Fruit fly (Drosophila melanogaster) whole organism, embryonic: ENCODE data around the gene Ublcp1.

Experiments
- Atf-2 ChIP-seq: fragments of 200-800 bp; sonication (Bioruptor generic); optimal IDR thresholded peaks from 2 replicates; lab custom pipeline; 2016; ENCODE audit warnings: missing biosample characterization, missing genetic modification characterization
- CG10959 ChIP-seq: fragments of 200-800 bp; sonication (Bioruptor generic); IDR thresholded peaks from 2 replicates; pipeline ENCODE4 v1.3.6; 2022; ENCODE audit warnings: missing biosample characterization, missing genetic modification characterization
- CG12155 ChIP-seq: fragments of 200-800 bp; sonication (Bioruptor generic); optimal IDR thresholded peaks from 3 replicates; lab custom pipeline; 2016; ENCODE audit warnings: missing biosample characterization, missing genetic modification characterization
- CG12744 ChIP-seq: fragments of 200-800 bp; sonication (Bioruptor generic); optimal IDR thresholded peaks from 2 replicates; lab custom pipeline; 2016; ENCODE audit warnings: missing biosample characterization, missing genetic modification characterization
- CG13296 ChIP-seq: fragments of 200-800 bp; sonication (Bioruptor generic); optimal IDR thresholded peaks from 3 replicates; lab custom pipeline; 2018; ENCODE audit warnings: missing biosample characterization, mild to moderate bottlenecking, missing genetic modification characterization
- CG13775 ChIP-seq: fragments of 200-800 bp; sonication (Bioruptor generic); optimal IDR thresholded peaks from 3 replicates; lab custom pipeline; 2017; ENCODE audit warnings: missing biosample characterization, mild to moderate bottlenecking, missing genetic modification characterization
- CG15514 ChIP-seq: fragments of 200-800 bp; sonication (Bioruptor generic); optimal IDR thresholded peaks from 3 replicates; lab custom pipeline; 2017; ENCODE audit warnings: missing biosample characterization, missing genetic modification characterization, mild to moderate bottlenecking, moderate library complexity, missing genetic modification reagents
- CG16863 ChIP-seq: fragments of 200-800 bp; sonication (Bioruptor generic); optimal IDR thresholded peaks from 3 replicates; lab custom pipeline; 2016; ENCODE audit warnings: missing biosample characterization, missing genetic modification characterization
- CG18476 ChIP-seq: fragments of 200-800 bp; sonication (Bioruptor generic); optimal IDR thresholded peaks from 2 replicates; lab custom pipeline; 2016; ENCODE audit warnings: missing biosample characterization, mild to moderate bottlenecking, missing genetic modification characterization
- CG18764 ChIP-seq: fragments of 200-800 bp; sonication (Bioruptor generic); optimal IDR thresholded peaks from 3 replicates; lab custom pipeline; 2016; ENCODE audit warnings: missing biosample characterization, missing genetic modification characterization
- CG2678 ChIP-seq: fragments of 200-800 bp; sonication (Bioruptor generic); optimal IDR thresholded peaks from 3 replicates; lab custom pipeline; 2019; ENCODE audit warnings: missing biosample characterization, mild to moderate bottlenecking, missing genetic modification characterization, moderate library complexity
- CG2712 ChIP-seq: fragments of 200-800 bp; optimal IDR thresholded peaks from 3 replicates; lab custom pipeline; 2019; ENCODE audit warnings: missing biosample characterization, mild to moderate bottlenecking, missing genetic modification characterization, moderate library complexity
- CG2889 ChIP-seq: fragments of 200-800 bp; sonication (Bioruptor generic); IDR thresholded peaks from 3 replicates; pipeline ENCODE4 v1.3.6; 2022; ENCODE audit warnings: missing biosample characterization, missing genetic modification characterization
- CG31388 ChIP-seq: fragments of 200-800 bp; sonication (Bioruptor generic); optimal IDR thresholded peaks from 2 replicates; lab custom pipeline; 2016; ENCODE audit warnings: missing biosample characterization, missing genetic modification characterization
- CG32767 ChIP-seq: fragments of 200-800 bp; sonication (Bioruptor generic); IDR thresholded peaks from 2 replicates; pipeline ENCODE4 v1.3.6; 2022; ENCODE audit warnings: missing biosample characterization, missing genetic modification characterization
- CG4328 ChIP-seq: fragments of 200-800 bp; sonication (Bioruptor generic); optimal IDR thresholded peaks from 3 replicates; lab custom pipeline; 2017; ENCODE audit warnings: missing biosample characterization, missing genetic modification reagents, missing genetic modification characterization
- CG43689 ChIP-seq: fragments of 200-800 bp; sonication (Bioruptor generic); IDR thresholded peaks from 2 replicates; pipeline ENCODE4 v1.3.6; 2022; ENCODE audit warnings: missing biosample characterization, missing genetic modification characterization
- CG4854 ChIP-seq: fragments of 200-800 bp; sonication (Bioruptor generic); optimal IDR thresholded peaks from 2 replicates; lab custom pipeline; 2016; ENCODE audit warnings: missing biosample characterization, missing genetic modification characterization, inconsistent platforms
- CG6813 ChIP-seq: fragments of 200-800 bp; sonication (Bioruptor generic); optimal IDR thresholded peaks from 2 replicates; lab custom pipeline; 2017; ENCODE audit warnings: missing biosample characterization, missing genetic modification characterization, mild to moderate bottlenecking, moderate library complexity, missing genetic modification reagents
- CG7839 ChIP-seq: fragments of 200-800 bp; sonication (Bioruptor generic); optimal IDR thresholded peaks from 3 replicates; lab custom pipeline; 2018; ENCODE audit warnings: missing biosample characterization, mild to moderate bottlenecking, missing genetic modification characterization, moderate library complexity
- CG8290 ChIP-seq, 3 experiments: fragments of 200-800 bp; sonication (Bioruptor generic); optimal IDR thresholded peaks; 2 replicates each; lab custom pipeline; 2016 to 2019; ENCODE audit warnings: missing biosample characterization in 3 of 3, missing genetic modification characterization in 3 of 3, mild to moderate bottlenecking in 2 of 3, moderate library complexity in 1 of 3
- CG8924 ChIP-seq: fragments of 200-800 bp; optimal IDR thresholded peaks from 3 replicates; lab custom pipeline; 2019; ENCODE audit warnings: missing biosample characterization, mild to moderate bottlenecking, missing genetic modification characterization, moderate library complexity
- Elba2 ChIP-seq: fragments of 200-800 bp; sonication (Bioruptor generic); optimal IDR thresholded peaks from 3 replicates; lab custom pipeline; 2016; ENCODE audit warnings: missing biosample characterization, missing genetic modification characterization
- Hmx ChIP-seq: fragments of 200-800 bp; sonication (Bioruptor generic); optimal IDR thresholded peaks from 2 replicates; lab custom pipeline; 2016; ENCODE audit warnings: missing biosample characterization, missing genetic modification characterization
- Lpt ChIP-seq: fragments of >200 bp; optimal IDR thresholded peaks from 2 replicates; lab custom pipeline; 2018; ENCODE audit warnings: missing biosample characterization, missing genetic modification characterization
- MBD-R2 ChIP-seq: fragments of 200-800 bp; sonication (Bioruptor generic); IDR thresholded peaks from 2 replicates; pipeline ENCODE4 v1.3.6; 2022; ENCODE audit warnings: missing biosample characterization, missing genetic modification characterization
- Nf-YA ChIP-seq: fragments of 200-800 bp; sonication (Bioruptor generic); IDR thresholded peaks from 2 replicates; pipeline ENCODE4 v1.3.6; 2022; ENCODE audit warnings: missing biosample characterization, missing genetic modification characterization
- Scr ChIP-seq: fragments of 200-800 bp; sonication (Bioruptor generic); IDR thresholded peaks from 2 replicates; pipeline ENCODE4 v1.3.6; 2022; ENCODE audit warnings: missing biosample characterization, missing genetic modification characterization; ENCODE audit not compliant: partially characterized antibody
- corto ChIP-seq: fragments of 200-800 bp; sonication (Bioruptor generic); optimal IDR thresholded peaks from 2 replicates; lab custom pipeline; 2016; ENCODE audit warnings: missing biosample characterization, mild to moderate bottlenecking, missing genetic modification characterization, moderate library complexity
- cwo ChIP-seq: fragments of 200-800 bp; sonication (Bioruptor generic); optimal IDR thresholded peaks from 3 replicates; lab custom pipeline; 2017; ENCODE audit warnings: missing biosample characterization, missing genetic modification characterization, mild to moderate bottlenecking, moderate library complexity, missing genetic modification reagents
- da ChIP-seq: fragments of 200-800 bp; sonication (Bioruptor generic); optimal IDR thresholded peaks from 2 replicates; lab custom pipeline; 2016; ENCODE audit warnings: missing biosample characterization, missing genetic modification characterization
- dimm ChIP-seq: fragments of 200-800 bp; sonication (Bioruptor generic); IDR thresholded peaks from 2 replicates; pipeline ENCODE4 v1.3.6; 2022; ENCODE audit warnings: missing biosample characterization, missing genetic modification characterization
- dm ChIP-seq: fragments of 200-800 bp; sonication (Bioruptor generic); optimal IDR thresholded peaks from 3 replicates; lab custom pipeline; 2016; ENCODE audit warnings: missing biosample characterization, missing genetic modification characterization
- en ChIP-seq: fragments of 200-800 bp; sonication (Bioruptor generic); optimal IDR thresholded peaks from 2 replicates; lab custom pipeline; 2016; ENCODE audit warnings: missing biosample characterization, missing genetic modification characterization
- gem ChIP-seq: fragments of 200-800 bp; sonication (Bioruptor generic); optimal IDR thresholded peaks from 2 replicates; lab custom pipeline; 2019; ENCODE audit warnings: missing biosample characterization, mild to moderate bottlenecking, missing genetic modification characterization, moderate library complexity
- grn ChIP-seq: fragments of 200-800 bp; sonication (Bioruptor generic); optimal IDR thresholded peaks from 3 replicates; lab custom pipeline; 2017; ENCODE audit warnings: missing biosample characterization, missing genetic modification characterization
- gsb-n ChIP-seq: fragments of 200-800 bp; sonication (Bioruptor generic); optimal IDR thresholded peaks from 3 replicates; lab custom pipeline; 2018; ENCODE audit warnings: missing biosample characterization, mild to moderate bottlenecking, missing genetic modification characterization
- h ChIP-seq: fragments of >200 bp; optimal IDR thresholded peaks from 2 replicates; lab custom pipeline; 2017
- luna ChIP-seq: fragments of 200-800 bp; sonication (Bioruptor generic); optimal IDR thresholded peaks from 2 replicates; lab custom pipeline; 2016; ENCODE audit warnings: missing biosample characterization, missing genetic modification characterization
- nmo ChIP-seq: fragments of 200-800 bp; sonication (Bioruptor generic); optimal IDR thresholded peaks from 2 replicates; lab custom pipeline; 2018; ENCODE audit warnings: missing biosample characterization, mild to moderate bottlenecking, missing genetic modification characterization, moderate library complexity
- pho ChIP-seq: fragments of 200-800 bp; sonication (Bioruptor generic); optimal IDR thresholded peaks from 2 replicates; lab custom pipeline; 2016; ENCODE audit warnings: missing biosample characterization, missing genetic modification characterization
- ro ChIP-seq: fragments of 200-800 bp; sonication (Bioruptor generic); IDR thresholded peaks from 2 replicates; pipeline ENCODE4 v1.3.6; 2022; ENCODE audit warnings: missing biosample characterization, missing genetic modification characterization
- scrt ChIP-seq: fragments of 200-800 bp; sonication (Bioruptor generic); optimal IDR thresholded peaks from 2 replicates; lab custom pipeline; 2018; ENCODE audit warnings: missing biosample characterization, mild to moderate bottlenecking, missing genetic modification characterization, moderate library complexity
- seq ChIP-seq: fragments of 200-800 bp; sonication (Bioruptor generic); IDR thresholded peaks from 2 replicates; pipeline ENCODE4 v1.3.6; 2022; ENCODE audit warnings: missing biosample characterization, missing genetic modification characterization
- slbo ChIP-seq: fragments of 200-800 bp; sonication (Bioruptor generic); IDR thresholded peaks from 2 replicates; pipeline ENCODE4 v1.3.6; 2022; ENCODE audit warnings: missing biosample characterization, missing genetic modification characterization
- stc ChIP-seq: fragments of 200-800 bp; sonication (Bioruptor generic); IDR thresholded peaks from 2 replicates; pipeline ENCODE4 v1.3.6; 2022; ENCODE audit warnings: missing biosample characterization, missing genetic modification characterization
- stwl ChIP-seq: fragments of 200-800 bp; sonication (Bioruptor generic); optimal IDR thresholded peaks from 3 replicates; lab custom pipeline; 2018; ENCODE audit warnings: missing biosample characterization, mild to moderate bottlenecking, missing genetic modification characterization, moderate library complexity
- tup ChIP-seq: fragments of 200-800 bp; sonication (Bioruptor generic); optimal IDR thresholded peaks from 2 replicates; lab custom pipeline; 2016; ENCODE audit warnings: missing biosample characterization, mild to moderate bottlenecking, missing genetic modification characterization, moderate library complexity
- tx ChIP-seq: fragments of 200-800 bp; sonication (Bioruptor generic); optimal IDR thresholded peaks from 2 replicates; lab custom pipeline; 2016; ENCODE audit warnings: missing biosample characterization, missing genetic modification characterization
- yki ChIP-seq: fragments of >200 bp; optimal IDR thresholded peaks from 3 replicates; lab custom pipeline; 2018
- zfh1 ChIP-seq: fragments of 200-800 bp; sonication (Bioruptor generic); IDR thresholded peaks from 3 replicates; pipeline ENCODE4 v1.3.6; 2022; ENCODE audit warnings: missing biosample characterization, missing genetic modification characterization

The Ublcp1 gene

dm6 chr3R:23067209-23067826, 6.0 kb downstream of the Ublcp1 start, which contains the start of gene CG17111 (continued):
- TF ChIP-seq CG12155 (no peak), tup (GFP tag; lab: Kevin White, UChicago) (no peak), pho (GFP tag; lab: Kevin White, UChicago) (no peak), zfh1 (GFP tag; lab: Robert Waterston, UW) (no peak), CG4328 (GFP tag; lab: Kevin White, UChicago) (no peak), CG2678 (tag; lab: Kevin White, UChicago) (peak; percentile 70), CG2889 (no peak), CG18476 (GFP tag; lab: Kevin White, UChicago) (no peak), gsb-n (tag; lab: Kevin White, UChicago) (no peak), MBD-R2 (no peak), da (no peak), Nf-YA (no peak), Lpt (GFP tag; lab: Kevin White, UChicago) (no peak), slbo (GFP tag; lab: Robert Waterston, UW) (0 out of 2 replicates have a peak, but pooled peaks have one; percentile 11), CG43689 (no peak), CG15514 (GFP tag; lab: Kevin White, UChicago) (no peak), tx (GFP tag; lab: Kevin White, UChicago) (no peak), CG6813 (GFP tag; lab: Kevin White, UChicago) (no peak), CG8290 (GFP tag; optimal IDR thresholded peaks at IDR 0.05; lab: Kevin White, UChicago) (no peak), CG8290 (tag; optimal IDR thresholded peaks at IDR 0.05; lab: Kevin White, UChicago) (no peak), CG10959 (GFP tag; lab: Robert Waterston, UW) (no peak), luna (GFP tag; lab: Kevin White, UChicago) (no peak), stwl (tag; lab: Kevin White, UChicago) (no peak), stc (no peak), CG16863 (no peak), dimm (GFP tag; lab: Robert Waterston, UW) (no peak), grn (GFP tag; lab: Kevin White, UChicago) (no peak), h (lab: Kevin White, UChicago) (no peak), Hmx (GFP tag; lab: Kevin White, UChicago) (no peak), CG8924 (tag; lab: Kevin White, UChicago) (peak; percentile 43), CG4854 (GFP tag; lab: Kevin White, UChicago) (no peak), Atf-2 (GFP tag; lab: Kevin White, UChicago) (no peak), CG2712 (tag; lab: Kevin White, UChicago) (no peak), en (no peak), CG12744 (GFP tag; lab: Kevin White, UChicago) (no peak), nmo (GFP tag; lab: Kevin White, UChicago) (peak; percentile 56), CG31388 (GFP tag; lab: Kevin White, UChicago) (no peak), scrt (GFP tag; lab: Kevin White, UChicago) (no peak), Elba2 (GFP tag; lab: Kevin White, UChicago) (no peak), dm (GFP tag; lab: Kevin White, UChicago) (no peak), CG13296 (GFP tag; lab: Kevin White, UChicago) (no peak), corto (no peak), gem (tag; lab: Kevin White, UChicago) (peak; percentile 72), seq (GFP tag; lab: Robert Waterston, UW) (no peak), CG32767 (GFP tag; lab: Robert Waterston, UW) (no peak), Scr (GFP tag; lab: Robert Waterston, UW) (no peak), cwo (GFP tag; lab: Kevin White, UChicago) (peak; percentile 24), CG13775 (no peak), CG7839 (tag; lab: Kevin White, UChicago) (peak; percentile 59), ro (no peak), yki (lab: Kevin White, UChicago) (no peak), CG18764 (no peak)
